Worm (Caenorhabditis elegans): ENCODE results near the gene srt-47.
A peak's percentile ranks its signal among the peaks of the same experiment; 100 is the strongest.

The srt-47 gene

ce11 chrIV:15012154-15012892 lies 40.8 kb downstream of the srt-47 start (continued):
- TF ChIP-seq egrh-3 (GFP tag; IDR thresholded peaks at IDR 0.05) (peak; percentile 31; the same call in 1 of the 2 replicates), ets-4 (GFP tag; optimal IDR thresholded peaks at IDR 0.05) (no peak), zfh-2 (GFP tag; conservative IDR thresholded peaks at IDR 0.05) (peak; percentile 68), F57C9.4 (tag; optimal IDR thresholded peaks at IDR 0.05) (no peak), nhr-179 (tag; optimal IDR thresholded peaks at IDR 0.05) (no peak), ceh-91 (GFP tag; IDR thresholded peaks at IDR 0.05) (no peak), F10E7.11 (tag; optimal IDR thresholded peaks at IDR 0.05) (no peak), snpc-1.1 (tag; optimal IDR thresholded peaks at IDR 0.05; ENCODE audit: insufficient read depth) (no peak), ceh-58 (GFP tag; IDR thresholded peaks at IDR 0.05) (no peak), unc-130 (GFP tag; optimal IDR thresholded peaks at IDR 0.05) (no peak), ztf-25 (GFP tag; IDR thresholded peaks at IDR 0.05) (no peak)

DNA sequence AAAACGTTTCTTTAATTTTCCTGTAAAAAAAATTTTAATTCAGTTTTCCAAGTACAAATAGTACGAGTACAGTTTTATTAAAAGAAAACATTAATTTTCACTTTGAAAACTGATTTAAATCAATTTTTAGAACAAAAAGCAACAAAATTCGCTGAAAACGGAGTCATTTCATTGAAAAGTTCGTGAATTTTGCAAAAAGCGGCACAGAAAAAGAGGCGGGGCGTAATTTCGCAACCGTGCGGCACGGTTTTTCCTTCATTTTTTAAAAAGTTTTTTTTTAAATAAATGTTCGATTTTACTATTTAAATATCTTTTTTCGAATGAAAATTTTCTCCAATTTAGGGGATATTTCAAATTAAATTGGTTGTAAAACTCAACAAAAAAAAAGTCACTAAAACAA lies 42.0 kb downstream of the srt-47 start:
- no peak for TF ChIP-seq ceh-40 (GFP tag; IDR thresholded peaks at IDR 0.05)
- no peak for TF ChIP-seq nfya-2 (GFP tag; IDR thresholded peaks at IDR 0.05)
- TF ChIP-seq ztf-26 (tag; optimal IDR thresholded peaks at IDR 0.05) = no peak
- no peak for TF ChIP-seq Y79H2A.3 (GFP tag; conservative IDR thresholded peaks at IDR 0.05)
- no peak for TF ChIP-seq mes-4 (tag; optimal IDR thresholded peaks at IDR 0.05)
- no peak for TF ChIP-seq F22D6.2 (tag; optimal IDR thresholded peaks at IDR 0.05)
- TF ChIP-seq F33H1.4 (GFP tag; IDR thresholded peaks at IDR 0.05) = no peak
- no peak for TF ChIP-seq let-607 (tag; optimal IDR thresholded peaks at IDR 0.05)
- no peak for TF ChIP-seq nhr-120 (GFP tag; IDR thresholded peaks at IDR 0.05)
- no peak for TF ChIP-seq sdz-38 (tag; optimal IDR thresholded peaks at IDR 0.05)
- no peak for TF ChIP-seq ztf-3 (GFP tag; optimal IDR thresholded peaks at IDR 0.05)
- TF ChIP-seq xnd-1 (tag; optimal IDR thresholded peaks at IDR 0.05) = no peak
- TF ChIP-seq F57C9.4 (tag; optimal IDR thresholded peaks at IDR 0.05) = no peak
- no peak for TF ChIP-seq lin-40 (tag; optimal IDR thresholded peaks at IDR 0.05)
- TF ChIP-seq gei-17 (GFP tag; optimal IDR thresholded peaks at IDR 0.05) = no peak
- TF ChIP-seq ceh-58 (GFP tag; IDR thresholded peaks at IDR 0.05) = no peak
- no peak for TF ChIP-seq madf-8 (GFP tag; conservative IDR thresholded peaks at IDR 0.05)
- TF ChIP-seq unc-130 (GFP tag; optimal IDR thresholded peaks at IDR 0.05) = no peak
- TF ChIP-seq B0035.1 (tag; optimal IDR thresholded peaks at IDR 0.05) = no peak
- TF ChIP-seq athp-1 (tag; optimal IDR thresholded peaks at IDR 0.05) = peak; percentile 63
- TF ChIP-seq zim-3 (tag; optimal IDR thresholded peaks at IDR 0.05) = no peak
- no peak for TF ChIP-seq C06A6.2 (GFP tag; conservative IDR thresholded peaks at IDR 0.05)
- TF ChIP-seq dpl-1 (GFP tag; optimal IDR thresholded peaks at IDR 0.05) = no peak
- no peak for TF ChIP-seq snpc-4 (GFP tag; optimal IDR thresholded peaks at IDR 0.05)
- TF ChIP-seq snpc-4 (tag; optimal IDR thresholded peaks at IDR 0.05) = peak in 1 of 4 experiments; percentile 71
- TF ChIP-seq mel-28 (tag; optimal IDR thresholded peaks at IDR 0.05; ENCODE audit: borderline replicate concordance) = no peak
- no peak for TF ChIP-seq lsl-1 (GFP tag; optimal IDR thresholded peaks at IDR 0.05)
- TF ChIP-seq cebp-2 (GFP tag; IDR thresholded peaks at IDR 0.05) = peak; percentile 87; the same call in 1 of the 2 replicates
- TF ChIP-seq nhr-27 (tag; optimal IDR thresholded peaks at IDR 0.05) = no peak
- no peak for TF ChIP-seq attf-5 (GFP tag; optimal IDR thresholded peaks at IDR 0.05)
- TF ChIP-seq cebp-1 (GFP tag; IDR thresholded peaks at IDR 0.05) = no peak
- TF ChIP-seq cebp-1 (tag; optimal IDR thresholded peaks at IDR 0.05) = peak; percentile 55
- TF ChIP-seq dpff-1 (tag; optimal IDR thresholded peaks at IDR 0.05) = peak; percentile 26
- no peak for TF ChIP-seq K12H6.12 (tag; optimal IDR thresholded peaks at IDR 0.05)
- peak; percentile 59 for TF ChIP-seq attf-6 (GFP tag; IDR thresholded peaks at IDR 0.05)
- TF ChIP-seq ZK185.1 (tag; optimal IDR thresholded peaks at IDR 0.05; ENCODE audit: poor library complexity, severe bottlenecking) = no peak
- no peak for TF ChIP-seq ztf-22 (GFP tag; optimal IDR thresholded peaks at IDR 0.05)
- TF ChIP-seq F37B4.10 (GFP tag; IDR thresholded peaks at IDR 0.05) = no peak
- TF ChIP-seq ekl-4 (GFP tag; IDR thresholded peaks at IDR 0.05) = no peak
- no peak for TF ChIP-seq snpc-1.1 (tag; optimal IDR thresholded peaks at IDR 0.05; ENCODE audit: insufficient read depth)
